Worm (Caenorhabditis elegans): ENCODE data around the gene nurf-1.

DNA sequence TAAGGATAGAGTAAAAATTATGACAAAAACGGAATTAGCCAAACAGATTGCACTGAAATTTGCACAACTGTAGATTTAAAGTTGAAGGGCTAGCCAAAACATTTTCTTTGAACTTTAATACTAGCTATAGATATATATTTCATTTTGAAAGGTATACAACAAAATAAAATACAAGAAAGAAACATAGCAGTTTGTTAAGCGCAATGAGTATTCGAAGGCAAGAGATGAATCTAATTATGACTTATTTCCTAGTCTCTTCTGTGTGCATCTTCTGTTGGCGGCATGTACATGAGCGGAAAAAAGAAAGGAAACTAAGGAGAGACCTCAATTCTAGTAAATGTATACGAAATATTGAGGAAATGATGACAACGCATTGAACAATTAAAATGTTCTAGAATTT is 41.6 kb downstream of the nurf-1 start:
- no peak for TF ChIP-seq dao-5 (tag; optimal IDR thresholded peaks at IDR 0.05)
- TF ChIP-seq him-1 (tag; optimal IDR thresholded peaks at IDR 0.05): no peak
- no peak for TF ChIP-seq W03F9.2 (tag; optimal IDR thresholded peaks at IDR 0.05)

Measured in whole organism, L4/young adult.